Worm (Caenorhabditis elegans) whole organism, early embryonic: ENCODE measurements around the gene C06G3.3.

Source experiments
- ama-1 ChIP-seq: fragments of 150-350 bp; optimal IDR thresholded peaks from 2 replicates; lab custom pipeline; 2014
- ceh-13 ChIP-seq: fragments of 200-800 bp; sonication (Bioruptor generic); optimal IDR thresholded peaks from 2 replicates; lab custom pipeline; 2018; ENCODE audit warnings: mild to moderate bottlenecking, missing genetic modification characterization, missing compliant biosample characterization
- ceh-36 ChIP-seq: sonication (generic microtip); optimal IDR thresholded peaks from 2 replicates; lab custom pipeline; 2016; ENCODE audit warnings: missing genetic modification characterization, inconsistent platforms, missing compliant biosample characterization
- flt-1 ChIP-seq: fragments of 200-800 bp; sonication (Bioruptor generic); IDR thresholded peaks from 2 replicates; pipeline ENCODE4 v1.3.6; 2022; ENCODE audit warnings: missing genetic modification characterization, missing compliant biosample characterization
- hmg-4 ChIP-seq: fragments of 200-800 bp; sonication (Bioruptor generic); optimal IDR thresholded peaks from 2 replicates; lab custom pipeline; 2018; ENCODE audit warnings: mild to moderate bottlenecking, missing genetic modification characterization, missing compliant biosample characterization
- scrt-1 ChIP-seq: fragments of 200-800 bp; sonication (Bioruptor generic); IDR thresholded peaks from 2 replicates; pipeline ENCODE4 v1.3.6; 2022; ENCODE audit warnings: missing genetic modification characterization, missing compliant biosample characterization

DNA sequence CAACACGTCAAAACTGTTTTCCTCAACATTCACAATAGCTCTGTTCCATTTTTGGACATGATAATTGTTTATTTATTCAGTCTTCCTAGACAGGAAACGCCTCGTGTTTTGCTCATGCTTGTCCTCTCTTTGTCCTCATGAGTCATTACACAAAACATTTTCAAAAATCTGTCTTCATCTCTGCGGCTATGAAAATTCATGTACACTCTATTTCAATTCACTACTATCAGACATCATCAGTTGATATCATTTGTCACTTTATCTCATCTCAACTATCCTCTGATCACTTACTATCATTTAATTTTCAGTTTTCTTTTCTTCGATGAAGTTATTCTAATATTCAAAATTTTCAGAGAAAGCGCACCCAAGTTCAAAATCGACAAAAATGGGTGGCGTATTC is 12.1 kb upstream of the C06G3.3 start, which contains the start of gene adah-1:
- no peak for TF ChIP-seq scrt-1 (GFP tag; lab: Robert Waterston, UW)
- no peak for TF ChIP-seq hmg-4 (GFP tag; lab: Kevin White, UChicago)
- TF ChIP-seq ama-1: no peak
- no peak for TF ChIP-seq ceh-36 (tag; lab: Kevin White, UChicago)
- no peak for TF ChIP-seq ceh-13 (GFP tag; lab: Kevin White, UChicago)
- TF ChIP-seq flt-1 (GFP tag; lab: Robert Waterston, UW): no peak
